Worm (Caenorhabditis elegans): ENCODE data around the gene M163.8.
A peak's percentile ranks its signal among the peaks of the same experiment; 100 is the strongest.

DNA sequence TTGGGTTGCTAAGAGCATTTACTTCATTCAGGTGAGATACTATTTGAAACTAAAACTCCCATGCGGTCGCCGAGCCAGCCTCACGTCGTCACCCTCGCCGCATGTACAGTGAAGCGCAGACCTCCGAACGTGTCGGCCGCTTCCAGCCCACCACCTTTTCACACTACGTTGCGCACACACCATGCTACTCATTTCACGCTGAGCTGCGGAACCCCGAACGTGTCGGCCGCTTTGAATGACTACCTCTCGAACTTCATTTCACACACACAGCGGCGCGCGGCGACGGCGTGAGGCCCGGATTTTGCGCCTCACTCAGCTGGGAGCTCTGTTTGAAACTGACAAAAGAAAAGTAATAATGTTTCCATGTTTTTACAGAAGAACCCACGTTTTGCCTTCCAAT, 3.3 kb upstream of the M163.8 start:
- TF ChIP-seq daf-12 (tag; optimal IDR thresholded peaks at IDR 0.05) (no peak), elt-1 (tag; optimal IDR thresholded peaks at IDR 0.05) (no peak), nhr-237 (tag; optimal IDR thresholded peaks at IDR 0.05) (no peak), skn-1 (tag; optimal IDR thresholded peaks at IDR 0.05) (no peak), unc-62 (GFP tag; optimal IDR thresholded peaks at IDR 0.05) (no peak), snpc-4 (tag; optimal IDR thresholded peaks at IDR 0.05) (peak; percentile 11), elt-3 (tag; optimal IDR thresholded peaks at IDR 0.05) (no peak), ztf-11 (tag; optimal IDR thresholded peaks at IDR 0.05) (no peak), nhr-25 (tag; optimal IDR thresholded peaks at IDR 0.05) (no peak), nhr-77 (tag; optimal IDR thresholded peaks at IDR 0.05) (no peak), ceh-82 (tag; optimal IDR thresholded peaks at IDR 0.05) (no peak), pha-4 (tag; optimal IDR thresholded peaks at IDR 0.05) (no peak), nhr-28 (tag; optimal IDR thresholded peaks at IDR 0.05) (no peak)
